Fruit fly (Drosophila melanogaster) whole organism, embryonic: ENCODE measurements around the gene CG10194.

Experiments
- Aef1 ChIP-seq: fragments of 200-800 bp; sonication (Bioruptor generic); IDR thresholded peaks from 3 replicates; pipeline ENCODE4 v1.3.6; 2022; ENCODE audit warnings: missing biosample characterization, missing genetic modification characterization
- BEAF-32 ChIP-seq: fragments of 200-800 bp; sonication (Bioruptor generic); optimal IDR thresholded peaks from 3 replicates; lab custom pipeline; 2017; ENCODE audit warnings: missing biosample characterization, missing genetic modification characterization, mild to moderate bottlenecking, moderate library complexity, missing genetic modification reagents
- Bgb ChIP-seq: fragments of 200-800 bp; sonication (Bioruptor generic); IDR thresholded peaks from 2 replicates; pipeline ENCODE4 v1.3.6; 2022; ENCODE audit warnings: missing biosample characterization, missing genetic modification characterization; ENCODE audit not compliant: partially characterized antibody
- CG10462 ChIP-seq: fragments of 200-800 bp; sonication (Bioruptor generic); optimal IDR thresholded peaks from 2 replicates; lab custom pipeline; 2016; ENCODE audit warnings: missing biosample characterization, missing genetic modification characterization
- CG10979 ChIP-seq: fragments of 200-800 bp; sonication (Bioruptor generic); optimal IDR thresholded peaks from 2 replicates; lab custom pipeline; 2018; ENCODE audit warnings: missing biosample characterization, mild to moderate bottlenecking, missing genetic modification characterization, moderate library complexity
- CG11085 ChIP-seq: fragments of 200-800 bp; sonication (Bioruptor generic); IDR thresholded peaks from 2 replicates; pipeline ENCODE4 v1.3.6; 2022; ENCODE audit warnings: missing biosample characterization, missing genetic modification characterization
- CG12219 ChIP-seq: fragments of 200-800 bp; sonication (Bioruptor generic); optimal IDR thresholded peaks from 3 replicates; lab custom pipeline; 2018; ENCODE audit warnings: missing biosample characterization, mild to moderate bottlenecking, missing genetic modification characterization
- CG12769 ChIP-seq: fragments of 200-800 bp; sonication (Bioruptor generic); optimal IDR thresholded peaks from 2 replicates; lab custom pipeline; 2019; ENCODE audit warnings: missing biosample characterization, mild to moderate bottlenecking, missing genetic modification characterization, moderate library complexity
- CG17829 ChIP-seq: fragments of 200-800 bp; optimal IDR thresholded peaks from 2 replicates; lab custom pipeline; 2019; ENCODE audit warnings: missing biosample characterization, mild to moderate bottlenecking, missing genetic modification characterization, moderate library complexity
- CG2120 ChIP-seq: fragments of 200-800 bp; sonication (Bioruptor generic); optimal IDR thresholded peaks from 3 replicates; lab custom pipeline; 2016; ENCODE audit warnings: missing biosample characterization, missing genetic modification characterization
- CG2129 ChIP-seq: fragments of 200-800 bp; sonication (Bioruptor generic); IDR thresholded peaks from 2 replicates; pipeline ENCODE4 v1.3.6; 2022; ENCODE audit warnings: missing biosample characterization, missing genetic modification characterization; ENCODE audit not compliant: partially characterized antibody
- CG34376 ChIP-seq: fragments of 200-800 bp; sonication (Bioruptor generic); optimal IDR thresholded peaks from 2 replicates; lab custom pipeline; 2018; ENCODE audit warnings: missing biosample characterization, mild to moderate bottlenecking, missing genetic modification characterization
- CG3726 ChIP-seq: fragments of 200-800 bp; sonication (Bioruptor generic); IDR thresholded peaks from 3 replicates; pipeline ENCODE4, ENCODE4 v1.3.6; 2022; ENCODE audit warnings: missing biosample characterization, missing genetic modification characterization
- CG4617 ChIP-seq: fragments of 200-800 bp; sonication (Bioruptor generic); optimal IDR thresholded peaks from 3 replicates; lab custom pipeline; 2016; ENCODE audit warnings: missing biosample characterization, missing genetic modification characterization, borderline replicate concordance
- CG4707 ChIP-seq: fragments of 200-800 bp; sonication (Bioruptor generic); optimal IDR thresholded peaks from 2 replicates; lab custom pipeline; 2018; ENCODE audit warnings: missing biosample characterization, mild to moderate bottlenecking, missing genetic modification characterization, moderate library complexity
- CG6683 ChIP-seq: fragments of 200-800 bp; sonication (Bioruptor generic); optimal IDR thresholded peaks from 2 replicates; lab custom pipeline; 2017; ENCODE audit warnings: missing biosample characterization, mild to moderate bottlenecking, missing genetic modification characterization, missing genetic modification reagents
- CG8290 ChIP-seq, 3 experiments: fragments of 200-800 bp; sonication (Bioruptor generic); optimal IDR thresholded peaks; 2 replicates each; lab custom pipeline; 2016 to 2019; ENCODE audit warnings: missing biosample characterization in 3 of 3, missing genetic modification characterization in 3 of 3, mild to moderate bottlenecking in 2 of 3, moderate library complexity in 1 of 3
- CG8388 ChIP-seq: fragments of 200-800 bp; sonication (Bioruptor generic); optimal IDR thresholded peaks from 2 replicates; lab custom pipeline; 2019; ENCODE audit warnings: missing biosample characterization, mild to moderate bottlenecking, missing genetic modification characterization, moderate library complexity
- CG9932 ChIP-seq: fragments of 200-800 bp; sonication (Bioruptor generic); IDR thresholded peaks from 2 replicates; pipeline ENCODE4 v1.3.6; 2022; ENCODE audit warnings: missing biosample characterization, missing genetic modification characterization
- CkIIα-i1 ChIP-seq: fragments of 200-800 bp; sonication (Bioruptor generic); IDR thresholded peaks from 2 replicates; pipeline ENCODE4 v1.3.6; 2022; ENCODE audit warnings: missing biosample characterization, missing genetic modification characterization
- Doc3 ChIP-seq: fragments of 200-800 bp; sonication (Bioruptor generic); IDR thresholded peaks from 3 replicates; pipeline ENCODE4 v1.3.6; 2022; ENCODE audit warnings: missing biosample characterization, missing genetic modification characterization; ENCODE audit not compliant: partially characterized antibody
- Dref ChIP-seq: fragments of 200-800 bp; sonication (Bioruptor generic); IDR thresholded peaks from 2 replicates; pipeline ENCODE4 v1.3.6; 2022; ENCODE audit warnings: missing biosample characterization, missing genetic modification characterization
- H15 ChIP-seq: fragments of 200-800 bp; sonication (Bioruptor generic); IDR thresholded peaks from 3 replicates; pipeline ENCODE4 v1.3.6; 2022; ENCODE audit warnings: missing biosample characterization, missing genetic modification characterization
- HmgZ ChIP-seq: fragments of 200-800 bp; sonication (Bioruptor generic); optimal IDR thresholded peaks from 2 replicates; lab custom pipeline; 2018; ENCODE audit warnings: missing biosample characterization, mild to moderate bottlenecking, missing genetic modification characterization
- Hr3 ChIP-seq: fragments of 200-800 bp; sonication (Bioruptor generic); optimal IDR thresholded peaks from 3 replicates; lab custom pipeline; 2016; ENCODE audit warnings: missing biosample characterization, missing genetic modification characterization
- Hr78 ChIP-seq, 2 experiments: fragments of 200-800 bp in 1 of 2; fragments of >200 bp in 1 of 2; sonication (Bioruptor generic) in 1 of 2; optimal IDR thresholded peaks; 2 replicates each; lab custom pipeline; 2017 to 2019; ENCODE audit warnings: missing biosample characterization in 2 of 2, missing genetic modification characterization in 2 of 2, mild to moderate bottlenecking in 1 of 2, moderate library complexity in 1 of 2
- Med ChIP-seq: fragments of 200-800 bp; sonication (Bioruptor generic); peaks from one replicate; lab custom pipeline; 2016; ENCODE audit warnings: missing biosample characterization, missing genetic modification characterization, mild to moderate bottlenecking, inconsistent platforms, moderate library complexity
- Nf-YC ChIP-seq: fragments of 200-800 bp; optimal IDR thresholded peaks from 3 replicates; lab custom pipeline; 2019; ENCODE audit warnings: missing biosample characterization, mild to moderate bottlenecking, missing genetic modification characterization, moderate library complexity
- Oli ChIP-seq: fragments of 200-800 bp; sonication (Bioruptor generic); optimal IDR thresholded peaks from 2 replicates; lab custom pipeline; 2018; ENCODE audit warnings: missing biosample characterization, mild to moderate bottlenecking, missing genetic modification characterization, moderate library complexity
- Ptx1 ChIP-seq: fragments of 200-800 bp; sonication (Bioruptor generic); IDR thresholded peaks from 2 replicates; pipeline ENCODE4 v1.3.6; 2022; ENCODE audit warnings: missing biosample characterization, missing genetic modification characterization
- Sin3A ChIP-seq: fragments of >200 bp; optimal IDR thresholded peaks from 2 replicates; lab custom pipeline; 2018
- Stat92E ChIP-seq, 3 experiments: fragments of >200 bp in 2 of 3; fragments of 200-800 bp in 1 of 3; sonication (Bioruptor generic) in 1 of 3; optimal IDR thresholded peaks; 2 replicates each; lab custom pipeline; 2017 to 2019; ENCODE audit warnings: missing biosample characterization in 3 of 3, missing genetic modification characterization in 3 of 3, mild to moderate bottlenecking in 1 of 3, moderate library complexity in 1 of 3
- YL-1 ChIP-seq: fragments of 200-800 bp; sonication (Bioruptor generic); optimal IDR thresholded peaks from 3 replicates; lab custom pipeline; 2017; ENCODE audit warnings: missing biosample characterization, mild to moderate bottlenecking, missing genetic modification characterization
- abd-A ChIP-seq: fragments of 200-800 bp; sonication (Bioruptor generic); optimal IDR thresholded peaks from 3 replicates; lab custom pipeline; 2019; ENCODE audit warnings: missing biosample characterization, mild to moderate bottlenecking, missing genetic modification characterization, moderate library complexity
- amos ChIP-seq: fragments of 200-800 bp; sonication (Bioruptor generic); IDR thresholded peaks from 2 replicates; pipeline ENCODE4 v1.3.6; 2022; ENCODE audit warnings: missing biosample characterization, missing genetic modification characterization; ENCODE audit not compliant: partially characterized antibody
- chinmo ChIP-seq: fragments of 200-800 bp; sonication (Bioruptor generic); IDR thresholded peaks from 4 replicates; pipeline ENCODE4 v1.3.6; 2022; ENCODE audit warnings: missing biosample characterization, missing genetic modification characterization; ENCODE audit not compliant: partially characterized antibody
- fd102C ChIP-seq: fragments of 200-800 bp; sonication (Bioruptor generic); optimal IDR thresholded peaks from 2 replicates; lab custom pipeline; 2018; ENCODE audit warnings: missing biosample characterization, mild to moderate bottlenecking, missing genetic modification characterization, moderate library complexity
- inv ChIP-seq: fragments of 200-800 bp; sonication (Bioruptor generic); IDR thresholded peaks from 2 replicates; pipeline ENCODE4 v1.3.6; 2022; ENCODE audit warnings: missing biosample characterization, missing genetic modification characterization; ENCODE audit not compliant: partially characterized antibody
- jing ChIP-seq: fragments of 200-800 bp; sonication (Bioruptor generic); optimal IDR thresholded peaks from 2 replicates; lab custom pipeline; 2018; ENCODE audit warnings: missing biosample characterization, mild to moderate bottlenecking, missing genetic modification characterization
- ken ChIP-seq: fragments of 200-800 bp; sonication (Bioruptor generic); IDR thresholded peaks from 3 replicates; pipeline ENCODE4 v1.3.6; 2022; ENCODE audit warnings: missing biosample characterization, missing genetic modification characterization
- peb ChIP-seq: fragments of 200-800 bp; sonication (Bioruptor generic); IDR thresholded peaks from 2 replicates; pipeline ENCODE4 v1.3.6; 2022; ENCODE audit warnings: missing biosample characterization, missing genetic modification characterization
- pzg ChIP-seq: fragments of 200-800 bp; sonication (Bioruptor generic); optimal IDR thresholded peaks from 3 replicates; lab custom pipeline; 2018; ENCODE audit warnings: missing biosample characterization, mild to moderate bottlenecking, missing genetic modification characterization, moderate library complexity
- sens ChIP-seq: fragments of 200-800 bp; sonication (Bioruptor generic); peaks from one replicate; lab custom pipeline; 2016; ENCODE audit warnings: missing biosample characterization, missing genetic modification characterization
- ssp ChIP-seq: fragments of 200-800 bp; sonication (Bioruptor generic); IDR thresholded peaks from 2 replicates; pipeline ENCODE4 v1.3.6; 2022; ENCODE audit warnings: missing biosample characterization, missing genetic modification characterization
- trem ChIP-seq: fragments of 200-800 bp; optimal IDR thresholded peaks from 3 replicates; lab custom pipeline; 2019; ENCODE audit warnings: missing biosample characterization, mild to moderate bottlenecking, missing genetic modification characterization, moderate library complexity
- ttk ChIP-seq: fragments of 200-800 bp; sonication (Bioruptor generic); IDR thresholded peaks from 2 replicates; pipeline ENCODE4 v2.1.2; 2022; ENCODE audit warnings: missing biosample characterization, missing genetic modification characterization
- unc-4 ChIP-seq: fragments of 200-800 bp; sonication (Bioruptor generic); IDR thresholded peaks from 2 replicates; pipeline ENCODE4 v1.3.6; 2022; ENCODE audit warnings: missing biosample characterization, missing genetic modification characterization; ENCODE audit not compliant: partially characterized antibody
- usp ChIP-seq: fragments of >200 bp; optimal IDR thresholded peaks from 2 replicates; lab custom pipeline; 2017; ENCODE audit warnings: missing biosample characterization, missing genetic modification characterization
- zen2 ChIP-seq: fragments of 200-800 bp; sonication (Bioruptor generic); IDR thresholded peaks from 3 replicates; pipeline ENCODE4 v1.3.6; 2022; ENCODE audit warnings: missing biosample characterization, missing genetic modification characterization; ENCODE audit not compliant: partially characterized antibody

Gene CG10194

DNA sequence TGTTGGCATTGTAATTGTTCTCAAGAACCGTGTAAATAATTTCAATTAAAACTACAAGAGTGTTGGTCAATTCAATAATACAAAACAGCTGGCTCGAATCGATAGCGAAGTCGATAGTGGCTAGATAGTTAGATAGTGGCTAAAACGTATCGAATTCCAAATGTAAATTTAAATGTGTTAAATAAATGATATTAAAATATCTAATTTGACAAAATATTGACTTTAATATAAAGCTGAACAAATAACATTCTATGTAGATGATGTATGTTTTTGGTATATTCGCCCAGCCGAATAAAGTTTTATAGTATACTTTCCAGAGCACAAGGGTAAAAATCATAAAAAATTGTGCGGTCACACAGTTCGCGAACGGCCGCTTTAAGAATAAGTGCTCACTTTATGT, 36.4 kb upstream of the CG10194 start, which contains the start of the genes Dpm1 and CG10137 (continued):
- no peak for TF ChIP-seq CG10462
- TF ChIP-seq Hr3 (GFP tag; lab: Kevin White, UChicago) = no peak
- TF ChIP-seq chinmo (GFP tag; lab: Robert Waterston, UW) = 0 out of 4 replicates have a peak, but pooled peaks have one; percentile 43
- TF ChIP-seq ssp (GFP tag; lab: Robert Waterston, UW) = no peak
- no peak for TF ChIP-seq CG10979 (tag; lab: Kevin White, UChicago)
- no peak for TF ChIP-seq ken
- no peak for TF ChIP-seq abd-A (tag; lab: Kevin White, UChicago)
- TF ChIP-seq Stat92E (GFP tag; optimal IDR thresholded peaks at IDR 0.05; lab: Kevin White, UChicago) = no peak
- no peak for TF ChIP-seq CG12219
- no peak for TF ChIP-seq peb (GFP tag; lab: Robert Waterston, UW)
- TF ChIP-seq CG4617 (GFP tag; lab: Kevin White, UChicago) = peak; percentile 56
- peak; percentile 48 for TF ChIP-seq sens (GFP tag; lab: Kevin White, UChicago)
- TF ChIP-seq CG2129 (GFP tag; lab: Robert Waterston, UW) = peak; percentile 78
- TF ChIP-seq CG3726 (GFP tag; lab: Robert Waterston, UW) = no peak
- peak; percentile 53; the same call in 1 of the 3 replicates for TF ChIP-seq zen2 (GFP tag; lab: Robert Waterston, UW)
- TF ChIP-seq CG8290 (GFP tag; optimal IDR thresholded peaks at IDR 0.05; lab: Kevin White, UChicago) = no peak
- peak in 1 of 2 experiments; percentile 4 for TF ChIP-seq CG8290 (tag; optimal IDR thresholded peaks at IDR 0.05; lab: Kevin White, UChicago)
- no peak for TF ChIP-seq CG6683 (GFP tag; lab: Kevin White, UChicago)
- TF ChIP-seq BEAF-32 = peak; percentile 82
- no peak for TF ChIP-seq CG12769
- TF ChIP-seq CG11085 = no peak
- TF ChIP-seq Nf-YC (tag; lab: Kevin White, UChicago) = peak; percentile 7
- TF ChIP-seq H15 (GFP tag; lab: Robert Waterston, UW) = no peak
- peak; percentile 9 for TF ChIP-seq HmgZ (tag; lab: Kevin White, UChicago)
- peak; percentile 35 for TF ChIP-seq YL-1 (GFP tag; lab: Kevin White, UChicago)
- TF ChIP-seq Med = peak; percentile 66
- peak; percentile 70 for TF ChIP-seq amos
- no peak for TF ChIP-seq CG8388
- TF ChIP-seq Bgb (GFP tag; lab: Robert Waterston, UW) = peak; percentile 73
- TF ChIP-seq Doc3 (GFP tag; lab: Robert Waterston, UW) = peak; percentile 77
- no peak for TF ChIP-seq CG4707 (GFP tag; lab: Kevin White, UChicago)
- TF ChIP-seq Dref (GFP tag; lab: Robert Waterston, UW) = peak; percentile 62
- no peak for TF ChIP-seq Aef1
- peak; percentile 68 for TF ChIP-seq trem (tag; lab: Kevin White, UChicago)
- peak; percentile 40; the same call in 1 of the 2 replicates for TF ChIP-seq inv (GFP tag; lab: Robert Waterston, UW)
- no peak for TF ChIP-seq CG34376
- TF ChIP-seq CG2120 = peak; percentile 8
- TF ChIP-seq CkIIα-i1 (GFP tag; lab: Robert Waterston, UW) = no peak
- TF ChIP-seq unc-4 (GFP tag; lab: Robert Waterston, UW) = peak; percentile 73
- no peak for TF ChIP-seq CG9932
- TF ChIP-seq jing = no peak
- TF ChIP-seq pzg (GFP tag; lab: Kevin White, UChicago) = peak; percentile 63
- TF ChIP-seq Oli (tag; lab: Kevin White, UChicago) = no peak
- peak; percentile 12 for TF ChIP-seq CG17829 (tag; lab: Kevin White, UChicago)
- TF ChIP-seq ttk (GFP tag; lab: Robert Waterston, UW) = no peak
- no peak for TF ChIP-seq Hr78 (GFP tag; optimal IDR thresholded peaks at IDR 0.05; lab: Kevin White, UChicago)
- no peak for TF ChIP-seq fd102C (GFP tag; lab: Kevin White, UChicago)
- TF ChIP-seq Sin3A (lab: Kevin White, UChicago) = peak; percentile 40
- TF ChIP-seq Ptx1 (GFP tag; lab: Robert Waterston, UW) = no peak
- no peak for TF ChIP-seq usp (GFP tag; lab: Kevin White, UChicago)
